Worm (Caenorhabditis elegans) whole organism, L4/young adult: ENCODE data around the gene nspe-2.
"Not testable (repeated sequence)": the region's sequence is repeated elsewhere in the genome, so short reads cannot be mapped to it uniquely, and the experiment has no call there.

Experiments
- W03F9.2 ChIP-seq: fragments of 150-350 bp; optimal IDR thresholded peaks from 2 replicates; lab custom pipeline; 2014; ENCODE audit warnings: missing biosample characterization, missing genetic modification characterization
- dao-5 ChIP-seq: sonication (generic microtip); optimal IDR thresholded peaks from 2 replicates; lab custom pipeline; 2016; ENCODE audit warnings: missing genotype, missing genetic modification characterization, moderate library complexity, missing compliant biosample characterization
- him-1 ChIP-seq: sonication (generic microtip); optimal IDR thresholded peaks from 2 replicates; lab custom pipeline; 2016; ENCODE audit warnings: missing genotype, missing genetic modification reagents, missing genetic modification characterization, missing compliant biosample characterization

The nspe-2 gene

ce11 chrII:12630888-12631287, 11.7 kb upstream of the nspe-2 start, which contains the start of gene Y38E10A.34:
Gene Y38E10A.34, plus strand, starts transcription at chrII:12631188.
- TF ChIP-seq W03F9.2 (tag; lab: Kevin White, UChicago): no peak
- TF ChIP-seq him-1 (tag; lab: Kevin White, UChicago): no peak
- no peak for TF ChIP-seq dao-5 (tag; lab: Kevin White, UChicago)

ce11 chrII:12629387-12629786, 10.2 kb upstream of the nspe-2 start, which contains the start of gene Y38E10A.28:
Gene Y38E10A.28, plus strand, starts transcription at chrII:12629687.
- TF ChIP-seq him-1 (tag; lab: Kevin White, UChicago) (no peak), W03F9.2 (tag; lab: Kevin White, UChicago) (no peak), dao-5 (tag; lab: Kevin White, UChicago) (no peak)

DNA sequence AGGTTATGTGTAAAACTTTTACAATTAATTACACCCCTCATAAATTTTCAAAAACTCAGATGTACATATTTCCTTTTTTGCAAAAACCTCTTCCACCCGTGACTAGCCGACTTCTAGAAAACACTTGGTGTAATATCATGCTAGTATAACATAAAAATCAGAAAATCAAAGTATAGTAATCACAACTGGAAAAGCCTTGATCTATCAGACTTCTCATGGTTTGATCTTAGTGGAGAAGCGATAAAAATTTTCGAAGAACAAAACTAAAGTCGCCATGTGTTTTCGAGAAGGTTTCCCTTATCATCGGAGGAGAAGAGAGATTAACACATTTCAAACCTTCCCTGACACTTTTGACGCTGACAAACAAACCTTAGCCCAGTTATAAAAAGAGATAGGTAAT, 9.4 kb upstream of the nspe-2 start, which contains the start of gene nspe-5:
nspe-5 (plus strand) TSS at position 301 of the 400 bp plus-strand sequence.
- no peak for TF ChIP-seq dao-5 (tag; lab: Kevin White, UChicago)
- TF ChIP-seq W03F9.2 (tag; lab: Kevin White, UChicago): no peak
- no peak for TF ChIP-seq him-1 (tag; lab: Kevin White, UChicago)

- TF ChIP-seq dao-5 (tag; lab: Kevin White, UChicago): no peak
- no peak for TF ChIP-seq W03F9.2 (tag; lab: Kevin White, UChicago)
- TF ChIP-seq him-1 (tag; lab: Kevin White, UChicago): no peak
These were observed 7.7 kb upstream of the nspe-2 start, which contains the start of gene nspe-7 for ce11 chrII:12626887-12627286. Gene nspe-7, plus strand, starts transcription at chrII:12627187.

- no peak for TF ChIP-seq him-1 (tag; lab: Kevin White, UChicago)
- no peak for TF ChIP-seq W03F9.2 (tag; lab: Kevin White, UChicago)
These were observed 7.0 kb upstream of the nspe-2 start for ce11 chrII:12626120-12626624.

DNA sequence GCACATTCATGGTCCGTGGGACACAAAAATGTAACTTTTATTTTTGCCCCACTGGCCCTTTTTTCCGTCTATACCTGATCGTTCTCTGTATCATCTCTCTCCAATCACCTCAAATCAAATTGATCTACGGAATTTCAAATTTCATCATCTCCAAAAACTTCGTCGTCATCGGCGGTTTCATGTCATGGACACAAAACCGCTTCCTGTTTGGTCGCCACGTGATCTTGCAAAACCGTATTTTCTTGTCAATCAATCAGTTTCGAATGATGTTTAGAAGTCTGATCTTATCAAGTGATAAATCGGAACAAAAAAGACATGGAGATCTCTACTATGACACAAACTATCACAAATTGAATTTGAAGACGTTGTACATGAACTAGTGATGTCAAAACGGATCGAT, 6.5 kb upstream of the nspe-2 start:
- TF ChIP-seq dao-5 (tag; lab: Kevin White, UChicago): no peak
- no peak for TF ChIP-seq him-1 (tag; lab: Kevin White, UChicago)
- no peak for TF ChIP-seq W03F9.2 (tag; lab: Kevin White, UChicago)

- not testable (repeated sequence) for TF ChIP-seq him-1, dao-5, W03F9.2 (tag; lab: Kevin White, UChicago)
These were observed 5.2 kb upstream of the nspe-2 start, which contains the start of gene Y38E10A.14 for ce11 chrII:12624433-12624832. Gene Y38E10A.14, minus strand, starts transcription at chrII:12624533.

- TF ChIP-seq W03F9.2 (tag; lab: Kevin White, UChicago) (no peak), him-1 (tag; lab: Kevin White, UChicago) (no peak)
These were observed 3.7 kb upstream of the nspe-2 start for ce11 chrII:12622843-12623242.

ce11 chrII:12621908-12622566, 2.8 kb upstream of the nspe-2 start, which contains the start of gene nspe-8:
Gene nspe-8, minus strand, starts transcription at chrII:12621958.
- TF ChIP-seq W03F9.2 (tag; lab: Kevin White, UChicago): no peak
- TF ChIP-seq dao-5 (tag; lab: Kevin White, UChicago): no peak
- TF ChIP-seq him-1 (tag; lab: Kevin White, UChicago): no peak

ce11 chrII:12620764-12621163, 1.6 kb upstream of the nspe-2 start, which contains the start of gene nspe-1:
Gene nspe-1, minus strand, starts transcription at chrII:12620864.
- no peak for TF ChIP-seq him-1 (tag; lab: Kevin White, UChicago)
- TF ChIP-seq dao-5 (tag; lab: Kevin White, UChicago): no peak
- TF ChIP-seq W03F9.2 (tag; lab: Kevin White, UChicago): no peak

ce11 chrII:12617586-12617985, 1.6 kb downstream of the nspe-2 start, which contains the start of gene nspe-3:
Gene nspe-3, plus strand, starts transcription at chrII:12617886.
- no peak for TF ChIP-seq W03F9.2 (tag; lab: Kevin White, UChicago)

DNA sequence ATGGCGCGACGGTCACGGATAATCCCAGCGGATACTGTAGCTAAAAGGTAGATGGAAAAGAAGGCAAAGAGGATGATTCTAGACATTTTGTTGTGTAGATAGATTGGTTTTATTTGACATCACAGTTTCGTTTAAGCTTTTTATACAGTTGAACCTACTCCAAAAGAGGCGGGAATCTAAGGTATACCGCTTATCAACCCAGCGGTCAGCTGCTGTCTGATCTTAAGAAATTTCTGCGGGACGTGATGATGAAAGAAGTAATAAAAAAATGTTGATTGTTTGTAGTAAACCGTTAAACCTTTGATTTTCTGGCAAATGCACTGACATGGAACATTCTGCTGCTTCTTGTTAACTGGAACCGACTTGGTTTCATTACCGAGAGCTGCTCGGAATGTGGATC, 3.1 kb downstream of the nspe-2 start, which contains the start of gene nspe-6:
nspe-6 (minus strand) TSS at position 101 of the 400 bp plus-strand sequence.
- no peak for TF ChIP-seq W03F9.2 (tag; lab: Kevin White, UChicago)

ce11 chrII:12615413-12615812, 3.8 kb downstream of the nspe-2 start:
- no peak for TF ChIP-seq him-1 (tag; lab: Kevin White, UChicago)

- no peak for TF ChIP-seq him-1 (tag; lab: Kevin White, UChicago)
- TF ChIP-seq dao-5 (tag; lab: Kevin White, UChicago): no peak
- no peak for TF ChIP-seq W03F9.2 (tag; lab: Kevin White, UChicago)
These were observed 7.0 kb downstream of the nspe-2 start, which contains the start of gene nspe-4 for ce11 chrII:12612218-12612617. Gene nspe-4, plus strand, starts transcription at chrII:12612518.
